Worm (Caenorhabditis elegans): ENCODE measurements around the gene H03A11.2.
A peak's percentile ranks its signal among the peaks of the same experiment; 100 is the strongest.

ce11 chrX:15276774-15277173 lies 46.3 kb upstream of the H03A11.2 start:
- TF ChIP-seq nhr-237 (tag; optimal IDR thresholded peaks at IDR 0.05) (no peak), hlh-30 (tag; optimal IDR thresholded peaks at IDR 0.05; ENCODE audit: insufficient read depth) (peak; percentile 58), spr-1 (tag; optimal IDR thresholded peaks at IDR 0.05) (peak; percentile 14), egl-27 (tag; optimal IDR thresholded peaks at IDR 0.05) (no peak), ztf-11 (tag; optimal IDR thresholded peaks at IDR 0.05) (no peak), dpl-1 (GFP tag; optimal IDR thresholded peaks at IDR 0.05) (peak; percentile 23)
